Fruit fly (Drosophila melanogaster) whole organism, wandering third instar larva: ENCODE results near the gene Pcyt1.

Experiments used
- Abd-B ChIP-seq: fragments of >200 bp; optimal IDR thresholded peaks from 2 replicates; lab custom pipeline; 2017; ENCODE audit warnings: missing biosample characterization, missing genetic modification characterization
- CG32264 ChIP-seq: fragments of 200-800 bp; sonication (Bioruptor generic); optimal IDR thresholded peaks from 2 replicates; lab custom pipeline; 2016; ENCODE audit warnings: missing biosample characterization, missing genetic modification characterization
- CG9705 ChIP-seq: fragments of 200-800 bp; sonication (Bioruptor generic); optimal IDR thresholded peaks from 2 replicates; lab custom pipeline; 2018; ENCODE audit warnings: missing biosample characterization, mild to moderate bottlenecking, missing genetic modification characterization
- CrebA ChIP-seq: fragments of 200-800 bp; sonication (Bioruptor generic); optimal IDR thresholded peaks from 2 replicates; lab custom pipeline; 2016; ENCODE audit warnings: missing biosample characterization, mild to moderate bottlenecking, missing genetic modification characterization, borderline replicate concordance
- Dfd ChIP-seq: fragments of >200 bp; optimal IDR thresholded peaks from 2 replicates; lab custom pipeline; 2017; ENCODE audit warnings: missing biosample characterization, missing genetic modification characterization
- Dif ChIP-seq: fragments of 200-275, 200-300 bp; sonication (Bioruptor generic); optimal IDR thresholded peaks from 2 replicates; lab custom pipeline; 2018; ENCODE audit warnings: missing biosample characterization, missing genetic modification characterization; ENCODE audit not compliant: partially characterized antibody
- GATAd ChIP-seq: sonication (Bioruptor generic); optimal IDR thresholded peaks from 2 replicates; lab custom pipeline; 2016; ENCODE audit warnings: missing biosample characterization, missing genetic modification characterization
- HLH106 ChIP-seq: fragments of 200-800 bp; optimal IDR thresholded peaks from 3 replicates; lab custom pipeline; 2019; ENCODE audit warnings: missing biosample characterization, mild to moderate bottlenecking, missing genetic modification characterization, moderate library complexity
- Hnf4 ChIP-seq: fragments of 200-800 bp; sonication (Bioruptor generic); optimal IDR thresholded peaks from 2 replicates; lab custom pipeline; 2016; ENCODE audit warnings: missing biosample characterization, mild to moderate bottlenecking, missing genetic modification characterization
- Hr78 ChIP-seq: fragments of >200 bp; optimal IDR thresholded peaks from 2 replicates; lab custom pipeline; 2017; ENCODE audit warnings: missing biosample characterization, missing genetic modification characterization
- Hr83 ChIP-seq: fragments of 200-300 bp; sonication (Bioruptor generic); optimal IDR thresholded peaks from 2 replicates; lab custom pipeline; 2016; ENCODE audit warnings: missing biosample characterization, mild to moderate bottlenecking, missing genetic modification characterization, moderate library complexity; ENCODE audit not compliant: poor library complexity, severe bottlenecking
- Jra ChIP-seq: sonication (Bioruptor generic); optimal IDR thresholded peaks from 2 replicates; lab custom pipeline; 2016; ENCODE audit warnings: missing biosample characterization, missing genetic modification characterization
- Mio ChIP-seq: sonication (Bioruptor generic); optimal IDR thresholded peaks from 2 replicates; lab custom pipeline; 2016; ENCODE audit warnings: missing biosample characterization, missing genetic modification characterization
- Myc ChIP-seq: fragments of >200 bp; optimal IDR thresholded peaks from 2 replicates; lab custom pipeline; 2017
- N ChIP-seq: fragments of >200 bp; optimal IDR thresholded peaks from 2 replicates; lab custom pipeline; 2018; ENCODE audit warnings: missing biosample characterization, missing external identifiers, missing genetic modification characterization
- OdsH ChIP-seq: fragments of 200-800 bp; sonication (Bioruptor generic); optimal IDR thresholded peaks from 2 replicates; lab custom pipeline; 2016; ENCODE audit warnings: missing biosample characterization, mild to moderate bottlenecking, missing genetic modification characterization
- Rel ChIP-seq, 2 experiments: fragments of 200-800 bp; sonication (Bioruptor generic) in 1 of 2; optimal IDR thresholded peaks; 2 replicates in 1 of 2; 3 replicates in 1 of 2; lab custom pipeline; 2016 to 2019; ENCODE audit warnings: mild to moderate bottlenecking in 2 of 2, missing biosample characterization in 2 of 2, missing genetic modification characterization in 2 of 2, moderate library complexity in 1 of 2
- Sp1 ChIP-seq: fragments of 200-800 bp; sonication (Bioruptor generic); optimal IDR thresholded peaks from 3 replicates; lab custom pipeline; 2019; ENCODE audit warnings: missing biosample characterization, mild to moderate bottlenecking, missing genetic modification characterization, moderate library complexity
- Vsx2 ChIP-seq: fragments of 200-300, 225-300 bp; sonication (Bioruptor generic); optimal IDR thresholded peaks from 2 replicates; lab custom pipeline; 2018; ENCODE audit warnings: missing biosample characterization, missing genetic modification characterization; ENCODE audit not compliant: partially characterized antibody
- br ChIP-seq: fragments of 200-800 bp; sonication (Bioruptor generic); optimal IDR thresholded peaks from 2 replicates; lab custom pipeline; 2016; ENCODE audit warnings: missing biosample characterization, missing genetic modification characterization
- brk ChIP-seq: fragments of 200-800 bp; sonication (Bioruptor generic); optimal IDR thresholded peaks from 2 replicates; lab custom pipeline; 2016; ENCODE audit warnings: missing biosample characterization, mild to moderate bottlenecking, missing genetic modification characterization
- dl ChIP-seq, 2 experiments: fragments of 175-275, 200-275 bp in 1 of 2; fragments of 200-275 bp in 1 of 2; sonication (Bioruptor generic); optimal IDR thresholded peaks; lab custom pipeline; 2018; ENCODE audit warnings: mild to moderate bottlenecking in 2 of 2, missing biosample characterization in 2 of 2, missing genetic modification characterization in 2 of 2, moderate library complexity in 2 of 2; ENCODE audit not compliant: partially characterized antibody in 2 of 2, insufficient read depth in 1 of 2
- dmrt93B ChIP-seq: fragments of 200-800 bp; sonication (Bioruptor generic); optimal IDR thresholded peaks from 2 replicates; lab custom pipeline; 2018; ENCODE audit warnings: missing biosample characterization, mild to moderate bottlenecking, missing genetic modification characterization
- dsf ChIP-seq: sonication (Bioruptor generic); optimal IDR thresholded peaks from 2 replicates; lab custom pipeline; 2016; ENCODE audit warnings: missing biosample characterization, missing genetic modification characterization, borderline replicate concordance
- ey ChIP-seq: fragments of 200-800 bp; sonication (Bioruptor generic); optimal IDR thresholded peaks from 2 replicates; lab custom pipeline; 2016; ENCODE audit warnings: missing biosample characterization, missing genetic modification characterization
- foxo ChIP-seq, 2 experiments: fragments of 200-800 bp; sonication (Bioruptor generic); optimal IDR thresholded peaks; 2 replicates in 1 of 2; 3 replicates in 1 of 2; lab custom pipeline; 2016 to 2017; ENCODE audit warnings: missing biosample characterization in 2 of 2, missing genetic modification characterization in 2 of 2
- fru ChIP-seq: fragments of 200-800 bp; sonication (Bioruptor generic); optimal IDR thresholded peaks from 3 replicates; lab custom pipeline; 2016; ENCODE audit warnings: missing biosample characterization, mild to moderate bottlenecking, missing genetic modification characterization
- h ChIP-seq: fragments of 200-800 bp; sonication (Bioruptor generic); optimal IDR thresholded peaks from 3 replicates; lab custom pipeline; 2016; ENCODE audit warnings: missing biosample characterization, mild to moderate bottlenecking, missing genetic modification characterization
- jim ChIP-seq: fragments of 175-275, 200-325 bp; sonication (Bioruptor generic); optimal IDR thresholded peaks from 2 replicates; lab custom pipeline; 2016; ENCODE audit warnings: missing biosample characterization, mild to moderate bottlenecking, missing genetic modification characterization
- lola ChIP-seq: fragments of >200 bp; optimal IDR thresholded peaks from 2 replicates; lab custom pipeline; 2017; ENCODE audit warnings: missing biosample characterization, missing genetic modification characterization
- pan ChIP-seq: fragments of >200 bp; optimal IDR thresholded peaks from 2 replicates; lab custom pipeline; 2017
- psq ChIP-seq: fragments of 200-800 bp; sonication (Bioruptor generic); optimal IDR thresholded peaks from 3 replicates; lab custom pipeline; 2017; ENCODE audit warnings: missing biosample characterization, mild to moderate bottlenecking, missing genetic modification characterization, moderate library complexity
- rgr ChIP-seq: fragments of 200-800 bp; sonication (Bioruptor generic); optimal IDR thresholded peaks from 3 replicates; lab custom pipeline; 2016; ENCODE audit warnings: missing biosample characterization, mild to moderate bottlenecking, missing genetic modification characterization
- sage ChIP-seq: fragments of 200-800 bp; sonication (Bioruptor generic); optimal IDR thresholded peaks from 2 replicates; lab custom pipeline; 2016; ENCODE audit warnings: missing biosample characterization, mild to moderate bottlenecking, missing genetic modification characterization
- sv ChIP-seq: fragments of 200-800 bp; sonication (Bioruptor generic); optimal IDR thresholded peaks from 3 replicates; lab custom pipeline; 2016; ENCODE audit warnings: missing biosample characterization, missing genetic modification characterization
- tai ChIP-seq: sonication (Bioruptor generic); optimal IDR thresholded peaks from 2 replicates; lab custom pipeline; 2016; ENCODE audit warnings: missing biosample characterization, missing genetic modification characterization
- usp ChIP-seq: fragments of >200 bp; optimal IDR thresholded peaks from 2 replicates; lab custom pipeline; 2017; ENCODE audit warnings: missing biosample characterization, missing genetic modification characterization
- woc ChIP-seq: sonication (Bioruptor generic); optimal IDR thresholded peaks from 2 replicates; lab custom pipeline; 2016; ENCODE audit warnings: missing biosample characterization, mild to moderate bottlenecking, missing genetic modification characterization

The Pcyt1 gene

dm6 chr3L:1533699-1534431, 12.0 kb upstream of the Pcyt1 start, which contains the start of gene Iml1:
TSS of gene Iml1 (minus strand) at chr3L:1534034.
- TF ChIP-seq OdsH (GFP tag; lab: Kevin White, UChicago) (peak; percentile 5), psq (GFP tag; lab: Kevin White, UChicago) (peak; percentile 88), pan (lab: Kevin White, UChicago) (no peak), HLH106 (tag; lab: Kevin White, UChicago) (peak; percentile 49)

dm6 chr3L:1536487-1537337, 9.2 kb upstream of the Pcyt1 start, which contains the start of the genes CG12091 and pns:
TSS of gene CG12091 (minus strand) at chr3L:1536835.
TSS of gene pns (plus strand) at chr3L:1537137.
- no peak for TF ChIP-seq Vsx2 (GFP tag; lab: Kevin White, UChicago)
- no peak for TF ChIP-seq Hr78
- TF ChIP-seq CG9705 (GFP tag; lab: Kevin White, UChicago): peak; percentile 67
- no peak for TF ChIP-seq Abd-B (GFP tag; lab: Kevin White, UChicago)
- peak; percentile 42 for TF ChIP-seq OdsH (GFP tag; lab: Kevin White, UChicago)
- peak; percentile 55 for TF ChIP-seq psq (GFP tag; lab: Kevin White, UChicago)
- TF ChIP-seq Myc: no peak
- TF ChIP-seq sage (GFP tag; lab: Kevin White, UChicago): no peak
- TF ChIP-seq Sp1: peak; percentile 64
- no peak for TF ChIP-seq brk (GFP tag; lab: Kevin White, UChicago)
- peak; percentile 46 for TF ChIP-seq sv (GFP tag; lab: Kevin White, UChicago)
- TF ChIP-seq Rel (GFP tag; optimal IDR thresholded peaks at IDR 0.05; lab: Kevin White, UChicago): no peak
- peak; percentile 63 for TF ChIP-seq Rel (tag; optimal IDR thresholded peaks at IDR 0.05; lab: Kevin White, UChicago)
- TF ChIP-seq pan (lab: Kevin White, UChicago): no peak
- no peak for TF ChIP-seq Dif (GFP tag; lab: Kevin White, UChicago)
- no peak for TF ChIP-seq usp
- no peak for TF ChIP-seq CrebA (GFP tag; lab: Kevin White, UChicago)
- TF ChIP-seq fru: peak; percentile 60
- peak in 1 of 2 experiments; percentile 66 for TF ChIP-seq foxo (GFP tag; optimal IDR thresholded peaks at IDR 0.05; lab: Kevin White, UChicago)
- TF ChIP-seq woc: no peak
- TF ChIP-seq N: no peak
- TF ChIP-seq CG32264: peak; percentile 23
- TF ChIP-seq GATAd (GFP tag; lab: Kevin White, UChicago): no peak
- TF ChIP-seq h: peak; percentile 80
- no peak for TF ChIP-seq dmrt93B (GFP tag; lab: Kevin White, UChicago)
- no peak for TF ChIP-seq Dfd (GFP tag; lab: Kevin White, UChicago)
- no peak for TF ChIP-seq tai (GFP tag; lab: Kevin White, UChicago)
- TF ChIP-seq jim: no peak
- no peak for TF ChIP-seq dsf (GFP tag; lab: Kevin White, UChicago)
- TF ChIP-seq HLH106 (tag; lab: Kevin White, UChicago): peak; percentile 65
- no peak for TF ChIP-seq Mio
- no peak for TF ChIP-seq lola (GFP tag; lab: Kevin White, UChicago)
- TF ChIP-seq Hr83: peak; percentile 60
- TF ChIP-seq br (GFP tag; lab: Kevin White, UChicago): peak; percentile 66
- TF ChIP-seq Hnf4 (GFP tag; lab: Kevin White, UChicago): no peak
- peak; percentile 48 for TF ChIP-seq ey (GFP tag; lab: Kevin White, UChicago)
- TF ChIP-seq dl (GFP tag; optimal IDR thresholded peaks at IDR 0.05; lab: Kevin White, UChicago; ENCODE audit: insufficient read depth in 1 of 2, partially characterized antibody in 2 of 2): no peak
- TF ChIP-seq Jra (GFP tag; lab: Kevin White, UChicago): no peak
- peak; percentile 48 for TF ChIP-seq rgr (GFP tag; lab: Kevin White, UChicago)
